Worm (Caenorhabditis elegans) whole organism, early embryonic: ENCODE results near the gene C06G1.1.

Source experiments
- B0310.2 ChIP-seq: sonication (generic microtip); optimal IDR thresholded peaks from 2 replicates; lab custom pipeline; 2016; ENCODE audit warnings: mild to moderate bottlenecking, missing genetic modification characterization, missing compliant biosample characterization
- F13C5.2 ChIP-seq: sonication (generic microtip); optimal IDR thresholded peaks from 2 replicates; lab custom pipeline; 2017; ENCODE audit warnings: mild to moderate bottlenecking, missing genetic modification characterization, inconsistent platforms, missing compliant biosample characterization
- aly-1 ChIP-seq: sonication (generic microtip); optimal IDR thresholded peaks from 2 replicates; lab custom pipeline; 2016; ENCODE audit warnings: missing genetic modification characterization, missing compliant biosample characterization
- ama-1 ChIP-seq: fragments of 150-350 bp; optimal IDR thresholded peaks from 2 replicates; lab custom pipeline; 2014
- ceh-13 ChIP-seq: fragments of 200-800 bp; sonication (Bioruptor generic); optimal IDR thresholded peaks from 2 replicates; lab custom pipeline; 2018; ENCODE audit warnings: mild to moderate bottlenecking, missing genetic modification characterization, missing compliant biosample characterization
- ceh-36 ChIP-seq: sonication (generic microtip); optimal IDR thresholded peaks from 2 replicates; lab custom pipeline; 2016; ENCODE audit warnings: missing genetic modification characterization, inconsistent platforms, missing compliant biosample characterization
- ets-7 ChIP-seq: sonication (generic microtip); optimal IDR thresholded peaks from 2 replicates; lab custom pipeline; 2016; ENCODE audit warnings: missing genotype, missing genetic modification characterization, missing compliant biosample characterization
- flt-1 ChIP-seq: fragments of 200-800 bp; sonication (Bioruptor generic); IDR thresholded peaks from 2 replicates; pipeline ENCODE4 v1.3.6; 2022; ENCODE audit warnings: missing genetic modification characterization, missing compliant biosample characterization
- hmbx-1 ChIP-seq: sonication (generic microtip); optimal IDR thresholded peaks from 2 replicates; lab custom pipeline; 2016; ENCODE audit warnings: mild to moderate bottlenecking, missing genetic modification characterization, missing compliant biosample characterization
- hmg-4 ChIP-seq: fragments of 200-800 bp; sonication (Bioruptor generic); optimal IDR thresholded peaks from 2 replicates; lab custom pipeline; 2018; ENCODE audit warnings: mild to moderate bottlenecking, missing genetic modification characterization, missing compliant biosample characterization
- hnd-1 ChIP-seq: sonication (generic microtip); optimal IDR thresholded peaks from 2 replicates; lab custom pipeline; 2016; ENCODE audit warnings: missing genetic modification characterization, missing compliant biosample characterization
- pes-1 ChIP-seq: fragments of 200-800 bp; sonication (Bioruptor generic); IDR thresholded peaks from 2 replicates; pipeline ENCODE4 v1.3.6; 2022; ENCODE audit warnings: missing genetic modification reagents, missing genetic modification characterization, missing compliant biosample characterization
- scrt-1 ChIP-seq: fragments of 200-800 bp; sonication (Bioruptor generic); IDR thresholded peaks from 2 replicates; pipeline ENCODE4 v1.3.6; 2022; ENCODE audit warnings: missing genetic modification characterization, missing compliant biosample characterization
- sea-1 ChIP-seq: fragments of 200-800 bp; sonication (Bioruptor generic); conservative IDR thresholded peaks from 2 replicates; pipeline ENCODE4 v1.3.6; 2022; ENCODE audit warnings: missing genetic modification characterization, missing compliant biosample characterization
- tbx-11 ChIP-seq: fragments of 200-800 bp; sonication (Bioruptor generic); IDR thresholded peaks from 2 replicates; pipeline ENCODE4 v1.3.6; 2022; ENCODE audit warnings: missing genetic modification characterization, missing compliant biosample characterization
- tbx-37 ChIP-seq: fragments of 200-800 bp; sonication (Bioruptor generic); conservative IDR thresholded peaks from 2 replicates; pipeline ENCODE4 v1.3.6; 2022; ENCODE audit warnings: missing genetic modification reagents, missing genetic modification characterization, missing compliant biosample characterization
- tra-4 ChIP-seq: sonication (generic microtip); optimal IDR thresholded peaks from 2 replicates; lab custom pipeline; 2017; ENCODE audit warnings: missing genetic modification characterization, missing compliant biosample characterization

The C06G1.1 gene

DNA sequence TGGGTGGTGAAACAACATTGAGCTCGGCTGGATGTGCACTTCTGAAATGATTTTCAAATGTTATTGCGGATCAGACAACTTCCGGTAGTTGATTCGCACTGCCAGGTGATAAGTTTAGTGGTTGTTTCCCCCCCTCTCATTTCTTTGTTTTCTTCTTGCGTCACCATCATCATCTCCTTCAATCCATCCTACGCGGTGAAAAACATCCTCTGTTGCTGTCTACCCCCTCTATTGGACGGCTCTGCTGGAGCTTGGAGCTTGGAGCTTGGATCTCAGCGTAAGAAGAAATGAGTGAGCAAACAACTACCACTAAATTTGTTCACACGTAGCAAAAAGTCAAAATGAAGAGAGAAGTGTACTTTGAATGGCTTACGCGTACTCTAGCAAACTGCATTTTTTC, 8.5 kb downstream of the C06G1.1 start:
- TF ChIP-seq hnd-1 (no peak), hmg-4 (GFP tag; lab: Kevin White, UChicago) (no peak), tbx-37 (GFP tag; lab: Robert Waterston, UW) (no peak), F13C5.2 (no peak), ceh-13 (GFP tag; lab: Kevin White, UChicago) (no peak), ama-1 (lab: Kevin White, UChicago) (no peak), sea-1 (GFP tag; lab: Robert Waterston, UW) (no peak), tra-4 (tag; lab: Kevin White, UChicago) (no peak), ceh-36 (no peak), ets-7 (tag; lab: Kevin White, UChicago) (no peak), pes-1 (GFP tag; lab: Robert Waterston, UW) (no peak), scrt-1 (no peak), tbx-11 (GFP tag; lab: Robert Waterston, UW) (no peak), flt-1 (GFP tag; lab: Robert Waterston, UW) (no peak), B0310.2 (no peak), aly-1 (tag; lab: Kevin White, UChicago) (no peak), hmbx-1 (tag; lab: Kevin White, UChicago) (no peak)

DNA sequence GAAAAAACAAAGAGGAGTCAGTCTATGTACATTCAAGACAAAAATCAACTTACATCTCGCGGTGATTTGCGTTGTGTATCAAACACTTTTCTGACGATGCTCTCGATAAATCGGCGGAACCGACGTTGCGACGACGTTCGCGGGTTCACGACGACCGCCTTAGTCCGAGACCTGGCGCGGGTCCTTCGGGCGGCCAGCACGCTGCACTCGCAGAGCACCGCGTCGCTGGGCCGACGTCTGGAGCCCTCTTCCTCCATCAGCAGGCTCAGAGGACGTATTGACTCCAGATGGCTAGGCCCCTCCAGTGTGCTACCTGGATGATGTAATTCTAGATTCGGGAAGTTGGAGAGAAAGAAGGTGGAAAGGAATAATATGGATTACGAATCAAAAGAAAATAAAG, 10.1 kb downstream of the C06G1.1 start:
- TF ChIP-seq tra-4 (tag; lab: Kevin White, UChicago) (no peak), ceh-13 (GFP tag; lab: Kevin White, UChicago) (no peak), tbx-11 (GFP tag; lab: Robert Waterston, UW) (no peak), flt-1 (GFP tag; lab: Robert Waterston, UW) (no peak), ets-7 (tag; lab: Kevin White, UChicago) (no peak), hmbx-1 (tag; lab: Kevin White, UChicago) (no peak)

ce11 chrX:16644889-16645288, 11.7 kb downstream of the C06G1.1 start:
- TF ChIP-seq tra-4 (tag; lab: Kevin White, UChicago) (no peak), ets-7 (tag; lab: Kevin White, UChicago) (no peak), hmbx-1 (tag; lab: Kevin White, UChicago) (no peak), F13C5.2 (no peak), ceh-13 (GFP tag; lab: Kevin White, UChicago) (no peak), tbx-11 (GFP tag; lab: Robert Waterston, UW) (no peak), hmg-4 (GFP tag; lab: Kevin White, UChicago) (no peak), scrt-1 (no peak), hnd-1 (no peak), aly-1 (tag; lab: Kevin White, UChicago) (no peak), tbx-37 (GFP tag; lab: Robert Waterston, UW) (no peak), sea-1 (GFP tag; lab: Robert Waterston, UW) (no peak), pes-1 (GFP tag; lab: Robert Waterston, UW) (no peak), ama-1 (lab: Kevin White, UChicago) (no peak), B0310.2 (no peak), flt-1 (GFP tag; lab: Robert Waterston, UW) (no peak), ceh-36 (no peak)

DNA sequence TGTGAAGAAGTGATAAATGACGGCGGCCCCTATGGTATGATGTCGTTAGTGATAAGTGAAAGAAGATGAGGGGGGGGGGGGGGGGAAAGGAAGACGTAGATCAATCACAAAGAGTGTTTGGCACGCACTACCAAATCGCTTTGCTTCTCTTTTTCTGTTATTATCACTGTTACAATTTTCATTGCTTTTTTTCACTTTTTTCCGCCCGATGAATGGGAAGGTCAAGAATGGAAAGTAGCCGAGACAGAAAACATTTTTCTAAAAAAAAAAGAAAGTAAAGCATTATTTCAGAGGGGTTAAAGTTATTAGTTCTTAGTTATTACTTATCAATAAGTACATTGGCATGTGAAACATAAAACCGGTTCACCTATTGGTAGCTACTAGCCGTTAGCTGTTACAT, 14.1 kb downstream of the C06G1.1 start:
- TF ChIP-seq flt-1 (GFP tag; lab: Robert Waterston, UW) (no peak), tbx-37 (GFP tag; lab: Robert Waterston, UW) (no peak), ets-7 (tag; lab: Kevin White, UChicago) (no peak), scrt-1 (no peak), tra-4 (tag; lab: Kevin White, UChicago) (no peak), B0310.2 (no peak)

- TF ChIP-seq F13C5.2 (no peak), flt-1 (GFP tag; lab: Robert Waterston, UW) (no peak), hmg-4 (GFP tag; lab: Kevin White, UChicago) (no peak), B0310.2 (no peak)
Observed at ce11 chrX:16648773-16649172, 15.6 kb downstream of the C06G1.1 start.

- TF ChIP-seq pes-1 (GFP tag; lab: Robert Waterston, UW), result no peak
Observed at ce11 chrX:16650600-16650999, 17.4 kb downstream of the C06G1.1 start.

- TF ChIP-seq hmbx-1 (tag; lab: Kevin White, UChicago) (no peak), ets-7 (tag; lab: Kevin White, UChicago) (no peak), ama-1 (lab: Kevin White, UChicago) (no peak), sea-1 (GFP tag; lab: Robert Waterston, UW) (no peak), scrt-1 (no peak), pes-1 (GFP tag; lab: Robert Waterston, UW) (no peak), tbx-37 (GFP tag; lab: Robert Waterston, UW) (no peak)
Observed at ce11 chrX:16655283-16655682, 22.1 kb downstream of the C06G1.1 start.

DNA sequence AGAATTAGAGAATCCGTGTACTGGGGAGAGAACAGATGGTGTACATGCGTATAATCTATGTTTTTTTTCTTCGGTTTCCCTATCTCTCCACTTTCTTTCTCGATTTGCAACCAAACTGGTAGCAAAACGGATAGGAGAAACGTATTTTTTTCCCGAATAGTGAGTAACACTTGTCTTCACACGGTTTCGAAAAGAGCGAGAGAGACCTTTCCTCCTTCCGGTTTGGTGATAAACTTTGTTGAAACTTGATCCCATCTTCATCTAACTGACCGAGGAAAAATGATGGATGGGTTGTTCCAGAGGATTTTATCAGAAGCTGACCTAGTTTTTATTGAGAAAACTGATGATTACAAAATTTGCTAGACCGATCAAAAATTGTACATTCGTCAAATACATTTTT, 25.2 kb downstream of the C06G1.1 start:
- TF ChIP-seq tra-4 (tag; lab: Kevin White, UChicago) (no peak), sea-1 (GFP tag; lab: Robert Waterston, UW) (no peak), ceh-13 (GFP tag; lab: Kevin White, UChicago) (no peak), tbx-11 (GFP tag; lab: Robert Waterston, UW) (no peak), ets-7 (tag; lab: Kevin White, UChicago) (no peak), scrt-1 (no peak), B0310.2 (no peak)

ce11 chrX:16660268-16660667, 27.1 kb downstream of the C06G1.1 start:
- TF ChIP-seq tra-4 (tag; lab: Kevin White, UChicago), result no peak
- no peak for TF ChIP-seq pes-1 (GFP tag; lab: Robert Waterston, UW)
- no peak for TF ChIP-seq flt-1 (GFP tag; lab: Robert Waterston, UW)
- no peak for TF ChIP-seq scrt-1
- no peak for TF ChIP-seq tbx-37 (GFP tag; lab: Robert Waterston, UW)
- TF ChIP-seq tbx-11 (GFP tag; lab: Robert Waterston, UW), result no peak
- no peak for TF ChIP-seq B0310.2
- no peak for TF ChIP-seq ets-7 (tag; lab: Kevin White, UChicago)
- TF ChIP-seq ceh-13 (GFP tag; lab: Kevin White, UChicago), result no peak
- TF ChIP-seq F13C5.2, result no peak
- no peak for TF ChIP-seq sea-1 (GFP tag; lab: Robert Waterston, UW)
- TF ChIP-seq hmg-4 (GFP tag; lab: Kevin White, UChicago), result no peak
- TF ChIP-seq aly-1 (tag; lab: Kevin White, UChicago), result no peak
- no peak for TF ChIP-seq ama-1 (lab: Kevin White, UChicago)
- TF ChIP-seq ceh-36, result no peak
- TF ChIP-seq hnd-1, result no peak
- no peak for TF ChIP-seq hmbx-1 (tag; lab: Kevin White, UChicago)
